Worm (Caenorhabditis elegans) whole organism, early embryonic: ENCODE data around the gene M05D6.5.

ENCODE experiments used
- B0310.2 ChIP-seq: sonication (generic microtip); optimal IDR thresholded peaks from 2 replicates; lab custom pipeline; 2016; ENCODE audit warnings: mild to moderate bottlenecking, missing genetic modification characterization, missing compliant biosample characterization
- ama-1 ChIP-seq: fragments of 150-350 bp; optimal IDR thresholded peaks from 2 replicates; lab custom pipeline; 2014
- ets-7 ChIP-seq: sonication (generic microtip); optimal IDR thresholded peaks from 2 replicates; lab custom pipeline; 2016; ENCODE audit warnings: missing genotype, missing genetic modification characterization, missing compliant biosample characterization
- tbx-11 ChIP-seq: fragments of 200-800 bp; sonication (Bioruptor generic); IDR thresholded peaks from 2 replicates; pipeline ENCODE4 v1.3.6; 2022; ENCODE audit warnings: missing genetic modification characterization, missing compliant biosample characterization

ce11 chrII:8440097-8440496, 41.9 kb downstream of the M05D6.5 start:
- TF ChIP-seq ama-1 (lab: Kevin White, UChicago) (no peak), tbx-11 (no peak), ets-7 (tag; lab: Kevin White, UChicago) (no peak), B0310.2 (no peak)
